Worm (Caenorhabditis elegans) whole organism, L1 larva: ENCODE measurements around the gene lgc-12.

Experiments used
- C04F5.9 ChIP-seq: sonication (generic microtip); optimal IDR thresholded peaks from 2 replicates; lab custom pipeline; 2016; ENCODE audit warnings: missing genetic modification characterization, missing compliant biosample characterization
- aha-1 ChIP-seq: fragments of 150-350 bp; optimal IDR thresholded peaks from 2 replicates; lab custom pipeline; 2014; ENCODE audit warnings: missing biosample characterization, missing genetic modification characterization
- efl-1 ChIP-seq, 4 experiments: fragments of 150-350 bp; optimal IDR thresholded peaks in 3 of 4; peaks in 1 of 4; 1 replicate in 1 of 4; 2 replicates in 3 of 4; lab custom pipeline; 2014; ENCODE audit warnings: missing biosample characterization in 2 of 4, missing genetic modification characterization in 2 of 4, missing genetic modification reagents in 2 of 4
- hlh-17 ChIP-seq: fragments of 200-800 bp; sonication (Bioruptor generic); optimal IDR thresholded peaks from 2 replicates; lab custom pipeline; 2018; ENCODE audit warnings: missing genetic modification characterization, mild to moderate bottlenecking, missing compliant biosample characterization, moderate library complexity, borderline replicate concordance
- hlh-4 ChIP-seq: sonication (generic microtip); optimal IDR thresholded peaks from 2 replicates; lab custom pipeline; 2016; ENCODE audit warnings: mild to moderate bottlenecking, missing genetic modification characterization, missing compliant biosample characterization
- lin-39 ChIP-seq: fragments of 150-350 bp; optimal IDR thresholded peaks from 2 replicates; lab custom pipeline; 2014; ENCODE audit warnings: missing biosample characterization, missing genetic modification reagents, missing genetic modification characterization
- nhr-237 ChIP-seq: fragments of 150-350 bp; optimal IDR thresholded peaks from 2 replicates; lab custom pipeline; 2014; ENCODE audit warnings: missing biosample characterization, missing genetic modification characterization

DNA sequence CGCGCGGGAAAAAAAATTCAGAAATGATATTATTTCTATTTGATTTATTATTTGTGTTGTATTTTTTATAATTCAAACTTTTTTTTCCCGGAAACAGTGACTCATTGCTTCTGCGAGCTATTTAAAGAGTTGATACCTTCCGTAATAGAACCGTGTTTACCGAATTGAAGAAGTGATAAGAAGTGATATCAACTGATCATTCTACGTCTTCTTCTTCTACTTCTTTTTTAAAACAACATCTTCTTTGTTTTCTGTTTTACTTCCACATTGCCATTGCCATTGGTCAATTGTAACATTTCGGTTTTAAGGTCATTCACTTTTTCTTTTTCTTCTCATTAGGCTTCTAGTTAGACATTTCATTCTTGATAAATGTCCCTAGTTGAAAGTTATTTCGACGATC lies 4.1 kb downstream of the lgc-12 start, which contains the start of gene ttr-32:
- no peak for TF ChIP-seq C04F5.9 (tag; lab: Kevin White, UChicago)
- no peak for TF ChIP-seq nhr-237
- TF ChIP-seq hlh-4, result no peak
- no peak for TF ChIP-seq hlh-17 (GFP tag; lab: Kevin White, UChicago)
- no peak for TF ChIP-seq efl-1 (optimal IDR thresholded peaks at IDR 0.05; lab: Kevin White, UChicago)
- no peak for TF ChIP-seq efl-1 (GFP tag; optimal IDR thresholded peaks at IDR 0.05 in 1 of 2; lab: Kevin White, UChicago)
- TF ChIP-seq lin-39, result no peak
- no peak for TF ChIP-seq aha-1
